Worm (Caenorhabditis elegans): ENCODE results near the gene E02A10.3.

- TF ChIP-seq ceh-100 (GFP tag; IDR thresholded peaks at IDR 0.05) (no peak), die-1 (tag; optimal IDR thresholded peaks at IDR 0.05) (no peak), madf-10 (tag; optimal IDR thresholded peaks at IDR 0.05) (no peak), ztf-18 (tag; optimal IDR thresholded peaks at IDR 0.05) (no peak), Y67H2A.10 (GFP tag; conservative IDR thresholded peaks at IDR 0.05) (no peak), dpl-1 (GFP tag; optimal IDR thresholded peaks at IDR 0.05) (no peak), ama-1 (optimal IDR thresholded peaks at IDR 0.05) (no peak), ama-1 (GFP tag; optimal IDR thresholded peaks at IDR 0.05) (no peak), attf-5 (GFP tag; optimal IDR thresholded peaks at IDR 0.05) (no peak), hmg-20 (GFP tag; IDR thresholded peaks at IDR 0.05) (no peak), bed-1 (GFP tag; IDR thresholded peaks at IDR 0.05) (no peak), snpc-3.4 (tag; optimal IDR thresholded peaks at IDR 0.05) (no peak), hlh-12 (tag; optimal IDR thresholded peaks at IDR 0.05) (no peak)
Measured at ce11 chrV:12538984-12539852, 40.2 kb upstream of the E02A10.3 start.

Measured in whole organism, young adult.